Worm (Caenorhabditis elegans): Measurements from ENCODE around the gene srx-54.

ce11 chrV:17021361-17021760 is 46.3 kb downstream of the srx-54 start, which contains the start of gene F49H6.12:
- TF ChIP-seq snpc-4 (GFP tag; optimal IDR thresholded peaks at IDR 0.05) (no peak), snpc-4 (tag; optimal IDR thresholded peaks at IDR 0.05) (no peak), akir-1 (GFP tag; optimal IDR thresholded peaks at IDR 0.05) (no peak), die-1 (tag; optimal IDR thresholded peaks at IDR 0.05) (no peak), F55B11.4 (tag; optimal IDR thresholded peaks at IDR 0.05; ENCODE audit: borderline replicate concordance, insufficient read depth) (no peak), ets-4 (GFP tag; optimal IDR thresholded peaks at IDR 0.05) (no peak), lin-40 (tag; optimal IDR thresholded peaks at IDR 0.05) (no peak), ceh-40 (GFP tag; IDR thresholded peaks at IDR 0.05) (no peak), ama-1 (optimal IDR thresholded peaks at IDR 0.05) (no peak), ama-1 (GFP tag; optimal IDR thresholded peaks at IDR 0.05) (no peak), tbx-9 (tag; optimal IDR thresholded peaks at IDR 0.05; ENCODE audit: borderline replicate concordance) (no peak)
